Worm (Caenorhabditis elegans) whole organism, L2 larva: Measurements from ENCODE around the gene ZK418.7.

Source experiments
- C34F6.9 ChIP-seq: fragments of 150-350 bp; optimal IDR thresholded peaks from 2 replicates; lab custom pipeline; 2014; ENCODE audit warnings: missing biosample characterization, missing genetic modification characterization
- F13H6.1 ChIP-seq: sonication (generic microtip); optimal IDR thresholded peaks from 2 replicates; lab custom pipeline; 2016; ENCODE audit warnings: missing genetic modification characterization, missing compliant biosample characterization
- ZK546.5 ChIP-seq: sonication (generic microtip); optimal IDR thresholded peaks from 2 replicates; lab custom pipeline; 2017; ENCODE audit warnings: missing biosample characterization, missing genetic modification characterization
- alr-1 ChIP-seq: fragments of 150-350 bp; optimal IDR thresholded peaks from 2 replicates; lab custom pipeline; 2014; ENCODE audit warnings: missing biosample characterization, missing genetic modification characterization
- ceh-82 ChIP-seq: fragments of 150-350 bp; optimal IDR thresholded peaks from 2 replicates; lab custom pipeline; 2014; ENCODE audit warnings: missing biosample characterization, missing genetic modification characterization
- crh-2 ChIP-seq: sonication (generic microtip); optimal IDR thresholded peaks from 2 replicates; lab custom pipeline; 2017; ENCODE audit warnings: missing biosample characterization, missing genetic modification characterization
- dmd-4 ChIP-seq: sonication (generic microtip); optimal IDR thresholded peaks from 2 replicates; lab custom pipeline; 2017; ENCODE audit warnings: missing biosample characterization, missing genetic modification characterization
- egl-27 ChIP-seq: sonication (generic microtip); optimal IDR thresholded peaks from 3 replicates; lab custom pipeline; 2017; ENCODE audit warnings: missing biosample characterization, missing genetic modification reagents, missing genetic modification characterization
- elt-3 ChIP-seq: sonication (generic microtip); optimal IDR thresholded peaks from 2 replicates; lab custom pipeline; 2017; ENCODE audit warnings: missing biosample characterization, missing genetic modification characterization
- fos-1 ChIP-seq: fragments of 150-350 bp; optimal IDR thresholded peaks from 2 replicates; lab custom pipeline; 2014; ENCODE audit warnings: missing biosample characterization, missing genetic modification characterization
- gmeb-1 ChIP-seq: fragments of 150-350 bp; optimal IDR thresholded peaks from 2 replicates; lab custom pipeline; 2014; ENCODE audit warnings: missing biosample characterization, missing genetic modification characterization
- lin-11 ChIP-seq: fragments of 150-350 bp; sonication (generic microtip); optimal IDR thresholded peaks from 2 replicates; lab custom pipeline; 2014; ENCODE audit warnings: missing biosample characterization, missing genetic modification characterization, inconsistent platforms, mixed read lengths
- lin-13 ChIP-seq: fragments of 150-350 bp; optimal IDR thresholded peaks from 2 replicates; lab custom pipeline; 2014; ENCODE audit warnings: missing biosample characterization, missing genetic modification reagents, missing genetic modification characterization
- lsy-2 ChIP-seq, 2 experiments: fragments of 150-350 bp in 1 of 2; sonication (generic microtip) in 1 of 2; optimal IDR thresholded peaks; 2 replicates each; lab custom pipeline; 2014 to 2017; ENCODE audit warnings: missing biosample characterization in 2 of 2, missing genetic modification characterization in 2 of 2
- mbf-1 ChIP-seq: sonication (generic microtip); optimal IDR thresholded peaks from 2 replicates; lab custom pipeline; 2017; ENCODE audit warnings: missing biosample characterization, missing genetic modification characterization
- nhr-10 ChIP-seq: sonication (generic microtip); optimal IDR thresholded peaks from 2 replicates; lab custom pipeline; 2017; ENCODE audit warnings: missing biosample characterization, missing genetic modification characterization
- nhr-12 ChIP-seq: fragments of 150-350 bp; optimal IDR thresholded peaks from 2 replicates; lab custom pipeline; 2014; ENCODE audit warnings: missing biosample characterization, missing genetic modification characterization
- nhr-129 ChIP-seq: fragments of 150-350 bp; optimal IDR thresholded peaks from 2 replicates; lab custom pipeline; 2014; ENCODE audit warnings: missing biosample characterization, missing genetic modification characterization
- nhr-21 ChIP-seq: fragments of 150-350 bp; optimal IDR thresholded peaks from 2 replicates; lab custom pipeline; 2014; ENCODE audit warnings: missing biosample characterization, missing genetic modification characterization
- nhr-23 ChIP-seq: fragments of 150-350 bp; optimal IDR thresholded peaks from 2 replicates; lab custom pipeline; 2014; ENCODE audit warnings: missing biosample characterization, missing genetic modification reagents, missing genetic modification characterization
- nhr-237 ChIP-seq: fragments of 150-350 bp; optimal IDR thresholded peaks from 2 replicates; lab custom pipeline; 2014; ENCODE audit warnings: missing biosample characterization, missing genetic modification characterization
- nhr-25 ChIP-seq: fragments of 150-350 bp; sonication (generic microtip); optimal IDR thresholded peaks from 3 replicates; lab custom pipeline; 2014; ENCODE audit warnings: missing biosample characterization, missing genetic modification characterization
- peb-1 ChIP-seq: fragments of 150-350 bp; optimal IDR thresholded peaks from 2 replicates; lab custom pipeline; 2014; ENCODE audit warnings: missing biosample characterization, missing genetic modification characterization
- sem-4 ChIP-seq: fragments of 150-350 bp; optimal IDR thresholded peaks from 2 replicates; lab custom pipeline; 2014; ENCODE audit warnings: missing biosample characterization, missing genetic modification reagents, missing genetic modification characterization
- skn-1 ChIP-seq: sonication (generic microtip); optimal IDR thresholded peaks from 2 replicates; lab custom pipeline; 2017; ENCODE audit warnings: missing biosample characterization, missing genetic modification characterization
- sma-3 ChIP-seq: sonication (generic microtip); optimal IDR thresholded peaks from 2 replicates; lab custom pipeline; 2016; ENCODE audit warnings: missing genetic modification reagents, missing genetic modification characterization, missing compliant biosample characterization
- sma-9 ChIP-seq, 2 experiments: fragments of 150-350 bp in 1 of 2; sonication (generic microtip) in 1 of 2; optimal IDR thresholded peaks; 2 replicates each; lab custom pipeline; 2014 to 2016; ENCODE audit warnings: missing genetic modification characterization in 2 of 2, mild to moderate bottlenecking in 1 of 2, missing biosample characterization in 1 of 2, missing compliant biosample characterization in 1 of 2, missing genetic modification reagents in 1 of 2, moderate library complexity in 1 of 2
- snpc-4 ChIP-seq: fragments of 150-350 bp; optimal IDR thresholded peaks from 2 replicates; lab custom pipeline; 2014; ENCODE audit warnings: missing biosample characterization, missing genetic modification characterization
- unc-55 ChIP-seq: fragments of 150-350 bp; sonication (generic microtip); optimal IDR thresholded peaks from 3 replicates; lab custom pipeline; 2014; ENCODE audit warnings: missing biosample characterization, missing genetic modification reagents, missing genetic modification characterization
- unc-62 ChIP-seq: fragments of 150-350 bp; optimal IDR thresholded peaks from 2 replicates; lab custom pipeline; 2014; ENCODE audit warnings: missing biosample characterization, missing genetic modification reagents, missing genetic modification characterization
- zag-1 ChIP-seq: fragments of 150-350 bp; optimal IDR thresholded peaks from 2 replicates; lab custom pipeline; 2014; ENCODE audit warnings: missing biosample characterization, missing genetic modification characterization
- ztf-11 ChIP-seq: sonication (generic microtip); optimal IDR thresholded peaks from 2 replicates; lab custom pipeline; 2017; ENCODE audit warnings: missing biosample characterization, missing genetic modification characterization

Gene ZK418.7

DNA sequence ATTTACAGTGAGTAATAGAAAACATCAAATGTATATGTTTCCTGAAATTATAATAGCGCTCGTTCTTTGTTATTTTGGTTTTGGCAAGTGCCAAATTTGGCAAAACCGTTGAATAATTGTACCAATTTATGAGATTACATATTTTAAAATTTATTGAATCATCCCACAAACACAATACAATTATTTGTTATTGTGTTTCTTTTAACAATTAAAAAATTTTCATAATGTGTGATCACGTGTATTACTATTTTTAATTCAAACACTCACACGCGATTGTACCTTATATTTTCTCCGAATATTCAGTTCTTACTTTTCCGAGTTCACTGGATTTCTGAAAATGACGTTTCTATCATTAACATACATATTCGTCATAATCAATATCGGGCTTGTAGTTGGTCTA is 24.3 kb downstream of the ZK418.7 start, which contains the start of gene R01H2.2:
Gene R01H2.2 (plus strand): TSS at position 301 of the 400 bp plus-strand sequence.
- TF ChIP-seq zag-1 (tag; lab: Kevin White, UChicago), result no peak
- no peak for TF ChIP-seq nhr-21 (tag; lab: Kevin White, UChicago)
- TF ChIP-seq F13H6.1 (tag; lab: Kevin White, UChicago), result no peak
- no peak for TF ChIP-seq nhr-25 (tag; lab: Kevin White, UChicago)
- no peak for TF ChIP-seq ceh-82
- TF ChIP-seq egl-27 (tag; lab: Kevin White, UChicago), result no peak
- no peak for TF ChIP-seq C34F6.9
- TF ChIP-seq crh-2, result no peak
- no peak for TF ChIP-seq sma-3 (GFP tag; lab: Kevin White, UChicago)
- no peak for TF ChIP-seq dmd-4
- no peak for TF ChIP-seq peb-1 (tag; lab: Kevin White, UChicago)
- TF ChIP-seq mbf-1 (tag; lab: Kevin White, UChicago), result no peak
- TF ChIP-seq lin-13 (GFP tag; lab: Kevin White, UChicago), result no peak
- TF ChIP-seq sma-9 (GFP tag; optimal IDR thresholded peaks at IDR 0.05; lab: Kevin White, UChicago), result no peak
- TF ChIP-seq sma-9 (tag; optimal IDR thresholded peaks at IDR 0.05; lab: Kevin White, UChicago), result no peak
- no peak for TF ChIP-seq gmeb-1 (tag; lab: Kevin White, UChicago)
- TF ChIP-seq nhr-129 (tag; lab: Kevin White, UChicago), result no peak
- no peak for TF ChIP-seq ZK546.5 (tag; lab: Kevin White, UChicago)

DNA sequence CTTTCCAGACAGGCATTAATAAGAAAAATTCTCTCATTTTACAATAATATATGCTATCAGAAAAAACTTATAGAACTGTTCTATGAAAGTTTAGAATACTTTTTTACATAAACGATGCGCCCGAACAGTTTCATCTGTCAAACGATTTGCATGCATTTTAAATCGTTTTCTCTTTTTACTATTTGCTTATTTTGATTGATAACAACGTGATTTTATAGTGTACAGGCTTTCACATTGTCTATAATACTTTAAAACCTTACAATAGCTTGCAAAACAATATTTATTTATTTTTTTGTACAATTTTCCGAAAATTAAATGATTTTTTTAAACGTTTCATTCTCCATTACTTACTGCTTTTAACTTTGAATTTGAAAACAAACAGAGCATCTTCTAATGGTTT is 34.9 kb downstream of the ZK418.7 start, which contains the start of gene R01H2.7:
Gene R01H2.7 (minus strand): TSS at position 101 of the 400 bp plus-strand sequence.
- TF ChIP-seq lin-11 (tag; lab: Kevin White, UChicago) (no peak), nhr-21 (tag; lab: Kevin White, UChicago) (no peak), alr-1 (tag; lab: Kevin White, UChicago) (no peak), F13H6.1 (tag; lab: Kevin White, UChicago) (no peak), nhr-10 (no peak), gmeb-1 (tag; lab: Kevin White, UChicago) (no peak)
- TF ChIP-seq, all 48 proteins: peak for 0

DNA sequence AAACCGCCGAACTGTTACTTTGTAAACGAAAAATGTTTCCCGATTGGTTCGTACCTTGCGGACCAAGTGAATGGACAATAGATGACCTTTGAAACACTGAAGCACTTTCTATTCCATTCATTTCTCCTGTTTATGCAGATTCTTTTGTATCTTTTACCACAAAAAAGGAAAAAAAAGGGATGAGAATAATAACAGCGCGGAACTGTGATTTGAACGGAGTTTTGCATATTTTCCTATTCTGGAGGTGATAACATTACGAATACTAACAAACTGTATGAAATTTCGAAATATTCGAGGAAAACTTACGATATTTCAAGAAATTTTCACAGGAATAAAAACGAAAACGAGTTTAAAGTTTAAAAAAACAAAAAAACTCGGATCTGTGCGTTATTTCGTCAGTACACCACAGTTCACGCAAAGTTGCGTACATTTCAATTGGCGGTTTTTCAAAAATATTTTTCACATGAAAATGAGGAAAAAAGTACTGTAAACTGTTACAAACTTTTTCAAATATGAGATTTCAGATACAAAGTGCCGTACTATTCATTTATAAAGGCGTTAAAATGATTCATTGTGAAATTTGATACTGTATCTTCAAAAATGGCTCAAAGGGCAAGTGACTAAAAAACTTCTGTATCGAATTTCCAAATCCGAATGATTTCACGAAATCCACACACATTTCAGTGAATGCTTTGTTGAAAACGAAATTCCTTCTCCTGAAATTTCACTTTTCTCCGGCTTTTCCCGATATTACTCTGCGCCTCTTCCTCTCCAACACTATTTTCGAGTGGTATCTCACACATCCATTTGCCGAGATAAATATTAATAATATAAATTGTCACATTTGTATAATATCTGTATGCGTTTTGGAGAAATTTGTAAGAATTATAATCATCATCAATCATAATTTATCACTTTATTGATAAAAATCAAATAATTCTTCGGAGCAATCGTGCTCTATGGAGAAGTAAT is 46.1 kb downstream of the ZK418.7 start:
- TF ChIP-seq ztf-11, result no peak
- TF ChIP-seq F13H6.1 (tag; lab: Kevin White, UChicago), result no peak
- TF ChIP-seq elt-3 (tag; lab: Kevin White, UChicago), result no peak
- TF ChIP-seq snpc-4 (tag; lab: Kevin White, UChicago), result no peak

DNA sequence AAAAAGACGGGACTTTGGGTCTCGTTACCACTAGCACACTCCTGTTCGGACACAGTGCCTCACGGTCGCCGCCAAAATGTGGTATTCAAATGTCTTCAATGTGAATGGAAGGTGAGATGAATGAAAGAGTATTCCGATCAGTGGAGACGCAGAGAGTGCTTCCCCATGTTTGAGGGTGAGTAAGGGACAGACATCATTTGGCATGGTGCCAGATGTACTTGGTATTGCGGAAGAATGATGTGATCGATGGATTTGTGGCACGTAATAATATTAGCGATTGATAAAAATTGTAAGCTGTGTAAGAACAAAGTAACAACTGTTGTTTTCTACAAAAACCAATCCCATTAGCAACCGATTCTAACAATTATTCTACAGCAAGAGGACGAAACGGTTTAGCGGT is 48.5 kb downstream of the ZK418.7 start:
- TF ChIP-seq mbf-1 (tag; lab: Kevin White, UChicago), result no peak
- peak; percentile 3 for TF ChIP-seq fos-1

DNA sequence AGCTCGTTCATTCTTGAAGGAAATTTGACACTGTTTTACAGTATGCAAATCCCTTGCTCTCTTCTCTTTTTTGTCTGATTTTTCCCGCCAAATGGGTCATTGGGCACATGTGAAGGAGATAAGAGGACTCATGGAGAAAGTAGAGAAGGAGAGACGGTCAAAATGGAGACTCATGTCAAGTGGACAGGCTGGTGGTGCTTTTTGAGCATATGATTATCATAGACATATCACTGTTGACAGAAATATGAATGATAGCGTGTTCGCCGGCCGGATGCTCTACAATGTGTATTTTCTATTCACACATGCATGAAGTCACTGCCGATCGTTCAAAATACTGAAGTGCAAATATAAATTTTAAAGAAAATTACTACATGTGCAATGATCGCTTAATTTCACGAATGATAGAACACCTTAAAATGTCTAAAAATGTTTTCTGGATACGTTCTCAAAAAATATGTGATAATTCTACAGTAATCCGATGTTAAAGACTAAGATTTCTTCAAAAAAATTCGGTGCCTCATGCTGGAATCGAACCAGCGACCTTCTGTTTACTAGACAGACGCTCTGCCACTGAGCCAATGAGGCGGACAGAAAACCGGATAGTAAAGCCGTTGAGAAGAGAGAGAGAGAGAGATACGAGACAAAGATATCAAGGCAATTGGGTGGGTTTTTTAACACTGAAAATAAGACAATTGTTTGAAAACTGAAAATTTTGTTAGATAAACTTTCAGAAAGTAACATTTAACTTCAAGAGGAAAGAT is 50.4 kb downstream of the ZK418.7 start:
- peak; percentile 38 for TF ChIP-seq F13H6.1 (tag; lab: Kevin White, UChicago)
- no peak for TF ChIP-seq nhr-21 (tag; lab: Kevin White, UChicago)
- TF ChIP-seq nhr-23 (tag; lab: Kevin White, UChicago), result no peak
- TF ChIP-seq peb-1 (tag; lab: Kevin White, UChicago), result no peak
- no peak for TF ChIP-seq unc-62 (GFP tag; lab: Kevin White, UChicago)
- TF ChIP-seq lsy-2 (tag; optimal IDR thresholded peaks at IDR 0.05; lab: Kevin White, UChicago), result peak in 1 of 2 experiments; percentile 52
- no peak for TF ChIP-seq skn-1
- TF ChIP-seq crh-2, result peak; percentile 43
- peak; percentile 18 for TF ChIP-seq sma-3 (GFP tag; lab: Kevin White, UChicago)
- peak; percentile 27 for TF ChIP-seq gmeb-1 (tag; lab: Kevin White, UChicago)
- TF ChIP-seq nhr-10, result no peak
- peak; percentile 62 for TF ChIP-seq unc-55 (GFP tag; lab: Kevin White, UChicago)
- TF ChIP-seq sem-4 (tag; lab: Kevin White, UChicago), result no peak
- no peak for TF ChIP-seq alr-1 (tag; lab: Kevin White, UChicago)
- peak; percentile 94 for TF ChIP-seq snpc-4 (tag; lab: Kevin White, UChicago)
- TF ChIP-seq nhr-237 (tag; lab: Kevin White, UChicago), result no peak
- TF ChIP-seq sma-9 (GFP tag; optimal IDR thresholded peaks at IDR 0.05; lab: Kevin White, UChicago), result peak; percentile 49
- no peak for TF ChIP-seq sma-9 (tag; optimal IDR thresholded peaks at IDR 0.05; lab: Kevin White, UChicago)
- peak; percentile 19 for TF ChIP-seq C34F6.9
- no peak for TF ChIP-seq fos-1
- peak; percentile 27 for TF ChIP-seq lin-13 (GFP tag; lab: Kevin White, UChicago)
- TF ChIP-seq nhr-129 (tag; lab: Kevin White, UChicago), result peak; percentile 62
- no peak for TF ChIP-seq nhr-12
